Worm (Caenorhabditis elegans): ENCODE results near the gene C07G1.7.

Gene C07G1.7

ce11 chrIV:8188421-8189112 lies 23.1 kb downstream of the C07G1.7 start (continued):
- no peak for TF ChIP-seq nfya-2 (GFP tag; IDR thresholded peaks at IDR 0.05)
- 0 out of 2 replicates have a peak, but pooled peaks have one; percentile 64 for TF ChIP-seq Y56A3A.18 (GFP tag; IDR thresholded peaks at IDR 0.05)
- peak; percentile 1 for TF ChIP-seq attf-5 (GFP tag; optimal IDR thresholded peaks at IDR 0.05)
- TF ChIP-seq akir-1 (GFP tag; optimal IDR thresholded peaks at IDR 0.05): no peak
- no peak for TF ChIP-seq lin-26 (GFP tag; IDR thresholded peaks at IDR 0.05)
- no peak for TF ChIP-seq gei-17 (GFP tag; optimal IDR thresholded peaks at IDR 0.05)
- no peak for TF ChIP-seq F10E7.11 (tag; optimal IDR thresholded peaks at IDR 0.05)
- no peak for TF ChIP-seq snpc-1.1 (tag; optimal IDR thresholded peaks at IDR 0.05; ENCODE audit: insufficient read depth)
- TF ChIP-seq T26A5.8 (tag; optimal IDR thresholded peaks at IDR 0.05): no peak
- no peak for TF ChIP-seq lin-54 (GFP tag; optimal IDR thresholded peaks at IDR 0.05)
- TF ChIP-seq ccch-3 (GFP tag; optimal IDR thresholded peaks at IDR 0.05): no peak
- TF ChIP-seq C06A6.2 (GFP tag; conservative IDR thresholded peaks at IDR 0.05): no peak
- TF ChIP-seq unc-62 (GFP tag; optimal IDR thresholded peaks at IDR 0.05): no peak
- TF ChIP-seq Y53F4B.3 (GFP tag; IDR thresholded peaks at IDR 0.05): no peak
- no peak for TF ChIP-seq lir-1 (GFP tag; conservative IDR thresholded peaks at IDR 0.05)

- TF ChIP-seq snpc-3.4 (tag; optimal IDR thresholded peaks at IDR 0.05): no peak
- no peak for TF ChIP-seq egl-18 (GFP tag; IDR thresholded peaks at IDR 0.05)
- TF ChIP-seq chd-7 (tag; optimal IDR thresholded peaks at IDR 0.05): peak; percentile 15
- 0 out of 2 replicates have a peak, but pooled peaks have one; percentile 24 for TF ChIP-seq nfyb-1 (GFP tag; IDR thresholded peaks at IDR 0.05)
- 0 out of 2 replicates have a peak, but pooled peaks have one; percentile 16 for TF ChIP-seq egrh-3 (GFP tag; IDR thresholded peaks at IDR 0.05)
- peak; percentile 42; the same call in 1 of the 2 replicates for TF ChIP-seq hmg-1.2 (GFP tag; IDR thresholded peaks at IDR 0.05)
- TF ChIP-seq mcd-1 (GFP tag; IDR thresholded peaks at IDR 0.05): 0 out of 2 replicates have a peak, but pooled peaks have one; percentile 27
- TF ChIP-seq nfya-1 (tag; optimal IDR thresholded peaks at IDR 0.05; ENCODE audit: borderline replicate concordance, insufficient read depth): no peak
- TF ChIP-seq lin-35 (GFP tag; optimal IDR thresholded peaks at IDR 0.05): no peak
- no peak for TF ChIP-seq T07F8.4 (tag; optimal IDR thresholded peaks at IDR 0.05)
- peak; percentile 12 for TF ChIP-seq K12H6.12 (tag; optimal IDR thresholded peaks at IDR 0.05)
- TF ChIP-seq attf-5 (GFP tag; optimal IDR thresholded peaks at IDR 0.05): no peak
- TF ChIP-seq ztf-3 (GFP tag; optimal IDR thresholded peaks at IDR 0.05): no peak
- no peak for TF ChIP-seq sptf-2 (GFP tag; optimal IDR thresholded peaks at IDR 0.05)
- TF ChIP-seq nhr-179 (tag; optimal IDR thresholded peaks at IDR 0.05): no peak
- TF ChIP-seq F57C9.4 (tag; optimal IDR thresholded peaks at IDR 0.05): no peak
- TF ChIP-seq akir-1 (GFP tag; optimal IDR thresholded peaks at IDR 0.05): no peak
- TF ChIP-seq madf-10 (tag; optimal IDR thresholded peaks at IDR 0.05): no peak
- TF ChIP-seq nhr-90 (tag; optimal IDR thresholded peaks at IDR 0.05): no peak
- TF ChIP-seq lin-26 (GFP tag; IDR thresholded peaks at IDR 0.05): no peak
- no peak for TF ChIP-seq mes-4 (tag; optimal IDR thresholded peaks at IDR 0.05)
- no peak for TF ChIP-seq pha-4 (tag; optimal IDR thresholded peaks at IDR 0.05)
- TF ChIP-seq cebp-1 (GFP tag; IDR thresholded peaks at IDR 0.05): no peak
- peak; percentile 11 for TF ChIP-seq cebp-1 (tag; optimal IDR thresholded peaks at IDR 0.05)
These were observed 28.3 kb downstream of the C07G1.7 start for ce11 chrIV:8183313-8183712.

- no peak for TF ChIP-seq nfya-2 (GFP tag; IDR thresholded peaks at IDR 0.05)
- TF ChIP-seq nhr-179 (tag; optimal IDR thresholded peaks at IDR 0.05): no peak
- TF ChIP-seq cebp-2 (GFP tag; IDR thresholded peaks at IDR 0.05): no peak
- no peak for TF ChIP-seq F52B5.7 (tag; optimal IDR thresholded peaks at IDR 0.05)
- TF ChIP-seq akir-1 (GFP tag; optimal IDR thresholded peaks at IDR 0.05): no peak
- TF ChIP-seq ama-1 (optimal IDR thresholded peaks at IDR 0.05): no peak
- no peak for TF ChIP-seq ama-1 (GFP tag; optimal IDR thresholded peaks at IDR 0.05)
- no peak for TF ChIP-seq F37B4.10 (GFP tag; IDR thresholded peaks at IDR 0.05)
- TF ChIP-seq somi-1 (GFP tag; optimal IDR thresholded peaks at IDR 0.05): no peak
- no peak for TF ChIP-seq fkh-3 (tag; optimal IDR thresholded peaks at IDR 0.05)
- TF ChIP-seq mel-28 (tag; optimal IDR thresholded peaks at IDR 0.05; ENCODE audit: borderline replicate concordance): no peak
- TF ChIP-seq lir-1 (GFP tag; conservative IDR thresholded peaks at IDR 0.05): no peak
- no peak for TF ChIP-seq die-1 (tag; optimal IDR thresholded peaks at IDR 0.05)
- no peak for TF ChIP-seq B0261.1 (tag; optimal IDR thresholded peaks at IDR 0.05)
- TF ChIP-seq ceh-91 (GFP tag; IDR thresholded peaks at IDR 0.05): no peak
These were observed 29.1 kb downstream of the C07G1.7 start for ce11 chrIV:8182566-8182965.
